Worm (Caenorhabditis elegans) whole organism, early embryonic: ENCODE results near the gene nhx-5.

Experiments used
- B0310.2 ChIP-seq: sonication (generic microtip); optimal IDR thresholded peaks from 2 replicates; lab custom pipeline; 2016; ENCODE audit warnings: mild to moderate bottlenecking, missing genetic modification characterization, missing compliant biosample characterization
- F13C5.2 ChIP-seq: sonication (generic microtip); optimal IDR thresholded peaks from 2 replicates; lab custom pipeline; 2017; ENCODE audit warnings: mild to moderate bottlenecking, missing genetic modification characterization, inconsistent platforms, missing compliant biosample characterization
- aly-1 ChIP-seq: sonication (generic microtip); optimal IDR thresholded peaks from 2 replicates; lab custom pipeline; 2016; ENCODE audit warnings: missing genetic modification characterization, missing compliant biosample characterization
- ama-1 ChIP-seq: fragments of 150-350 bp; optimal IDR thresholded peaks from 2 replicates; lab custom pipeline; 2014
- ceh-13 ChIP-seq: fragments of 200-800 bp; sonication (Bioruptor generic); optimal IDR thresholded peaks from 2 replicates; lab custom pipeline; 2018; ENCODE audit warnings: mild to moderate bottlenecking, missing genetic modification characterization, missing compliant biosample characterization
- ceh-36 ChIP-seq: sonication (generic microtip); optimal IDR thresholded peaks from 2 replicates; lab custom pipeline; 2016; ENCODE audit warnings: missing genetic modification characterization, inconsistent platforms, missing compliant biosample characterization
- ets-7 ChIP-seq: sonication (generic microtip); optimal IDR thresholded peaks from 2 replicates; lab custom pipeline; 2016; ENCODE audit warnings: missing genotype, missing genetic modification characterization, missing compliant biosample characterization
- flt-1 ChIP-seq: fragments of 200-800 bp; sonication (Bioruptor generic); IDR thresholded peaks from 2 replicates; pipeline ENCODE4 v1.3.6; 2022; ENCODE audit warnings: missing genetic modification characterization, missing compliant biosample characterization
- hmbx-1 ChIP-seq: sonication (generic microtip); optimal IDR thresholded peaks from 2 replicates; lab custom pipeline; 2016; ENCODE audit warnings: mild to moderate bottlenecking, missing genetic modification characterization, missing compliant biosample characterization
- hmg-4 ChIP-seq: fragments of 200-800 bp; sonication (Bioruptor generic); optimal IDR thresholded peaks from 2 replicates; lab custom pipeline; 2018; ENCODE audit warnings: mild to moderate bottlenecking, missing genetic modification characterization, missing compliant biosample characterization
- hnd-1 ChIP-seq: sonication (generic microtip); optimal IDR thresholded peaks from 2 replicates; lab custom pipeline; 2016; ENCODE audit warnings: missing genetic modification characterization, missing compliant biosample characterization
- pes-1 ChIP-seq: fragments of 200-800 bp; sonication (Bioruptor generic); IDR thresholded peaks from 2 replicates; pipeline ENCODE4 v1.3.6; 2022; ENCODE audit warnings: missing genetic modification reagents, missing genetic modification characterization, missing compliant biosample characterization
- scrt-1 ChIP-seq: fragments of 200-800 bp; sonication (Bioruptor generic); IDR thresholded peaks from 2 replicates; pipeline ENCODE4 v1.3.6; 2022; ENCODE audit warnings: missing genetic modification characterization, missing compliant biosample characterization
- sea-1 ChIP-seq: fragments of 200-800 bp; sonication (Bioruptor generic); conservative IDR thresholded peaks from 2 replicates; pipeline ENCODE4 v1.3.6; 2022; ENCODE audit warnings: missing genetic modification characterization, missing compliant biosample characterization
- tbx-11 ChIP-seq: fragments of 200-800 bp; sonication (Bioruptor generic); IDR thresholded peaks from 2 replicates; pipeline ENCODE4 v1.3.6; 2022; ENCODE audit warnings: missing genetic modification characterization, missing compliant biosample characterization
- tbx-37 ChIP-seq: fragments of 200-800 bp; sonication (Bioruptor generic); conservative IDR thresholded peaks from 2 replicates; pipeline ENCODE4 v1.3.6; 2022; ENCODE audit warnings: missing genetic modification reagents, missing genetic modification characterization, missing compliant biosample characterization
- tra-4 ChIP-seq: sonication (generic microtip); optimal IDR thresholded peaks from 2 replicates; lab custom pipeline; 2017; ENCODE audit warnings: missing genetic modification characterization, missing compliant biosample characterization

The nhx-5 gene

DNA sequence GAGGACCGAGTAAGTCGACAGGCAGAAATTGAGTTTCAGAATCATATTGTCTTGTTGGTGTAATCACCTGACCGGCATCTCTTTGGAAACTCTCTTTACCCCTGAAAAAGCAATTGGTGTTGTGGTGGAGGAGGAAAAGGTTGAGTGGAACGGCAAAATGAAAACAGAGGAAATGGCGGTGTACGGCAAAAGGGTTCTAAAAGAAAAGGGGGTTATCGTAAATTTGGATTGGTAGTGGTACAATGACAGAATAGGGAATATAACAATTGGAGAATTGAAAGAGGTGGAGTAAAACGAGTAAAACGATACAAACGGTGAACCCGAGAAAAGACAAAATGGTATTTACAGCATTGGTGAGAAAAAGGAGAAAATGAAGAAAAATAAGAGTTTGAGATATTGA lies 16.5 kb downstream of the nhx-5 start, which contains the start of gene sdn-1:
TSS of gene sdn-1 (minus strand) at position 101 of the 400 bp plus-strand sequence.
- no peak for TF ChIP-seq ceh-13 (GFP tag; lab: Kevin White, UChicago)
- no peak for TF ChIP-seq F13C5.2 (tag; lab: Kevin White, UChicago)
- no peak for TF ChIP-seq pes-1 (GFP tag; lab: Robert Waterston, UW)
- TF ChIP-seq aly-1 (tag; lab: Kevin White, UChicago) = no peak
- no peak for TF ChIP-seq flt-1 (GFP tag; lab: Robert Waterston, UW)
- TF ChIP-seq sea-1 (GFP tag; lab: Robert Waterston, UW) = no peak
- no peak for TF ChIP-seq tbx-11
- TF ChIP-seq ceh-36 = no peak
- TF ChIP-seq hnd-1 (tag; lab: Kevin White, UChicago) = no peak
- TF ChIP-seq hmg-4 (GFP tag; lab: Kevin White, UChicago) = no peak
- TF ChIP-seq hmbx-1 (tag; lab: Kevin White, UChicago) = no peak
- no peak for TF ChIP-seq scrt-1
- no peak for TF ChIP-seq tbx-37 (GFP tag; lab: Robert Waterston, UW)
- no peak for TF ChIP-seq ama-1 (lab: Kevin White, UChicago)
- no peak for TF ChIP-seq tra-4
- TF ChIP-seq B0310.2 (tag; lab: Kevin White, UChicago) = no peak
- TF ChIP-seq ets-7 (tag; lab: Kevin White, UChicago) = no peak

ce11 chrX:10593756-10594376 lies 17.1 kb downstream of the nhx-5 start:
- TF ChIP-seq ceh-36 (peak; percentile 3), pes-1 (GFP tag; lab: Robert Waterston, UW) (no peak), hmg-4 (GFP tag; lab: Kevin White, UChicago) (peak; percentile 77)

- TF ChIP-seq hmg-4 (GFP tag; lab: Kevin White, UChicago) = peak; percentile 35
- TF ChIP-seq aly-1 (tag; lab: Kevin White, UChicago) = no peak
Observed at ce11 chrX:10594701-10595421, 18.1 kb downstream of the nhx-5 start.

DNA sequence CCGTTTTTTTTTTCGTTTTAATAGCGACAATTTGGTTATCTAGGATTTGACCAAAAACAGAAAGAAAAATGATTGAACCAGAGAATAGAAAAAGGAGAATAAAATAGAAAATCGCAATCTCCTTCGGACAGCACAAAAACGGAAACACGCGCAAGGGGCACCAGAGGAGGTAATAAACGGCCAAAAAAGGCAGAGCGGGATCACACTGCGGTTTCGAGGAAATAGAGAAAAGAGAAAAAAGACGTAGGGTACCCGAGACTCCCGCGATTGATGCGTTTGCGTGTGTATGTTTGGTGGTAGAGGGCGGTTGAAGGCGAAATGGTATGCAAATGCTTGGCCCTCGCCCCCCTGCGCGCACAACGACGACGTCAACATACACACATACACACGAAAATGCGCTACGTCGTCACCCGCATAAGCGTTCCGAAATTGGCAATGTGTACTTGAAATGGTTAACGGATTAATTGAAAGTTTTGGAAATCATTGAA lies 19.7 kb downstream of the nhx-5 start:
- TF ChIP-seq tra-4 (no peak), sea-1 (GFP tag; lab: Robert Waterston, UW) (0 out of 2 replicates have a peak, but pooled peaks have one; percentile 34), hmg-4 (GFP tag; lab: Kevin White, UChicago) (peak; percentile 76), aly-1 (tag; lab: Kevin White, UChicago) (peak; percentile 9)

DNA sequence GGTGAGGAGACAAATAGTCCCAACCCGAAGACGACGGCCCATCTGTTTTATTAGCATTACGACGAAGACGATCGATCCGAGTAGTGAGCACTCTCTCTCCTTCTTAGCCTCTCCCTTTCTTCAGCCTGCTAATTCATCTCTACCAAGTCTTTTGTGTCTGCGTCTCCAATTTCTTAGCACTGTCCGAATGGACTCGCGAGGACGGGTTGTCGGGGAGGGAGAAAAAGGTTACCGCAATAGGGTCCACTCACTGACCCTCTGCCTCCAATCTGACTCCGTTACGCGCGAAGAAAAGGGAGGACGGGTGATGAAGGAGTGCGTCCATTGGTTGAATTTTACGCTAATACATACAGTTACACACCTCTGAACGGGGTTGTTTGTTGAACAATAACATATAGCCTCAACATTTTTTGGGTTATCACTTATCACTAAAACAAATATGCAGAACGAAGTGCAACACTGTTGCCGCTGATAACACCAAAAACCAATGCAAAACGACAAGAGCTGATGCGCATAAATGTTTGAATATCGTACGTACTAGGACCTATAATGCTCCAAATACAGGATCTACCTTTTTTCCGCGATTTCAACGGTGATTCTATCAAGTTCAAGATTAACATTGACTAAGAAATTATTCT lies 20.9 kb downstream of the nhx-5 start:
- TF ChIP-seq B0310.2 (tag; lab: Kevin White, UChicago) (peak; percentile 33), F13C5.2 (tag; lab: Kevin White, UChicago) (peak; percentile 45), tbx-37 (GFP tag; lab: Robert Waterston, UW) (no peak), hmg-4 (GFP tag; lab: Kevin White, UChicago) (peak; percentile 67), ets-7 (tag; lab: Kevin White, UChicago) (no peak)

DNA sequence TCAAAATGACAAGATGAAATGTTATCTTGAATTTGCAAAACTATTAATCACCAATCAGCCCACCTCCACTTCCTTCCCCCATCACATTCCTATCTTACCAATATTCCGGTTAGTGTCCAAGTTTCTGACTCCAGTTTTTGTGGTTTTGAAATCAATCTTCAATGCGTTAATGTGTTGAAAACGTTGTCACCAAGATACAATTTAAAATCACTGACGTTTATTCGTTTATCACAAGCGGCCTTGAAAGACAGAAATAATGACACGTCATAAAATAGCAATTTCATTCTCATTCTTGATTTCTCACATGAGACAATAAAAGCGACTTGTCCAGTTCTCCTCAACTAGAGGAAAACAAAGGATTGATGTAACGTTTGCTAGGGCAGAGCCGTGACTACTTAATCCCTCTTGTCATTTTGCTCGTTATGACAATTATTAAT lies 23.0 kb downstream of the nhx-5 start:
- TF ChIP-seq hmbx-1 (tag; lab: Kevin White, UChicago) (no peak), flt-1 (GFP tag; lab: Robert Waterston, UW) (no peak), ama-1 (lab: Kevin White, UChicago) (no peak), scrt-1 (no peak), B0310.2 (tag; lab: Kevin White, UChicago) (no peak), hnd-1 (tag; lab: Kevin White, UChicago) (no peak), aly-1 (tag; lab: Kevin White, UChicago) (no peak), pes-1 (GFP tag; lab: Robert Waterston, UW) (no peak), tra-4 (no peak), tbx-37 (GFP tag; lab: Robert Waterston, UW) (no peak), tbx-11 (no peak), ceh-36 (no peak), F13C5.2 (tag; lab: Kevin White, UChicago) (no peak), ceh-13 (GFP tag; lab: Kevin White, UChicago) (no peak)

- TF ChIP-seq hnd-1 (tag; lab: Kevin White, UChicago) (no peak), hmbx-1 (tag; lab: Kevin White, UChicago) (no peak), B0310.2 (tag; lab: Kevin White, UChicago) (no peak), tbx-37 (GFP tag; lab: Robert Waterston, UW) (no peak), aly-1 (tag; lab: Kevin White, UChicago) (no peak), ama-1 (lab: Kevin White, UChicago) (no peak), flt-1 (GFP tag; lab: Robert Waterston, UW) (no peak), tra-4 (no peak), pes-1 (GFP tag; lab: Robert Waterston, UW) (no peak), ceh-13 (GFP tag; lab: Kevin White, UChicago) (no peak), sea-1 (GFP tag; lab: Robert Waterston, UW) (no peak), ets-7 (tag; lab: Kevin White, UChicago) (no peak), tbx-11 (no peak), F13C5.2 (tag; lab: Kevin White, UChicago) (no peak)
Observed at ce11 chrX:10604386-10604785, 27.6 kb downstream of the nhx-5 start, which contains the start of gene flp-19. TSS of gene flp-19 (plus strand) at chrX:10604686.
